Worm (Caenorhabditis elegans): Measurements from ENCODE around the gene M02D8.5.

The M02D8.5 gene

ce11 chrX:8721273-8721672 lies 40.1 kb downstream of the M02D8.5 start:
- TF ChIP-seq B0310.2 (tag; optimal IDR thresholded peaks at IDR 0.05) = no peak
- no peak for TF ChIP-seq hmg-4 (GFP tag; optimal IDR thresholded peaks at IDR 0.05)
- TF ChIP-seq ama-1 (optimal IDR thresholded peaks at IDR 0.05) = no peak
- TF ChIP-seq F13C5.2 (tag; optimal IDR thresholded peaks at IDR 0.05) = no peak
- TF ChIP-seq tbx-37 (GFP tag; conservative IDR thresholded peaks at IDR 0.05) = no peak
- no peak for TF ChIP-seq flt-1 (GFP tag; IDR thresholded peaks at IDR 0.05)
- TF ChIP-seq ets-7 (tag; optimal IDR thresholded peaks at IDR 0.05) = no peak

ce11 chrX:8720658-8721057 lies 40.7 kb downstream of the M02D8.5 start, which contains the start of gene F53A9.9:
Gene F53A9.9 (minus strand): TSS chrX:8720758.
- TF ChIP-seq sea-1 (GFP tag; conservative IDR thresholded peaks at IDR 0.05) = no peak
- TF ChIP-seq ceh-13 (GFP tag; optimal IDR thresholded peaks at IDR 0.05) = no peak
- TF ChIP-seq ets-7 (tag; optimal IDR thresholded peaks at IDR 0.05) = no peak
- no peak for TF ChIP-seq ama-1 (optimal IDR thresholded peaks at IDR 0.05)
- no peak for TF ChIP-seq ceh-36 (tag; optimal IDR thresholded peaks at IDR 0.05)
- TF ChIP-seq tra-4 (tag; optimal IDR thresholded peaks at IDR 0.05) = no peak
- TF ChIP-seq hmg-4 (GFP tag; optimal IDR thresholded peaks at IDR 0.05) = no peak

ce11 chrX:8719888-8720287 lies 41.5 kb downstream of the M02D8.5 start:
- TF ChIP-seq pes-1 (GFP tag; IDR thresholded peaks at IDR 0.05) (no peak), tbx-37 (GFP tag; conservative IDR thresholded peaks at IDR 0.05) (no peak), sea-1 (GFP tag; conservative IDR thresholded peaks at IDR 0.05) (no peak), hnd-1 (tag; optimal IDR thresholded peaks at IDR 0.05) (no peak), ets-7 (tag; optimal IDR thresholded peaks at IDR 0.05) (no peak), ceh-13 (GFP tag; optimal IDR thresholded peaks at IDR 0.05) (no peak), tra-4 (tag; optimal IDR thresholded peaks at IDR 0.05) (no peak), scrt-1 (GFP tag; IDR thresholded peaks at IDR 0.05) (no peak), hmg-4 (GFP tag; optimal IDR thresholded peaks at IDR 0.05) (no peak), ama-1 (optimal IDR thresholded peaks at IDR 0.05) (no peak), tbx-11 (GFP tag; IDR thresholded peaks at IDR 0.05) (no peak), flt-1 (GFP tag; IDR thresholded peaks at IDR 0.05) (no peak), ceh-36 (tag; optimal IDR thresholded peaks at IDR 0.05) (no peak), B0310.2 (tag; optimal IDR thresholded peaks at IDR 0.05) (no peak), F13C5.2 (tag; optimal IDR thresholded peaks at IDR 0.05) (no peak), hmbx-1 (tag; optimal IDR thresholded peaks at IDR 0.05) (no peak)

- TF ChIP-seq F13C5.2 (tag; optimal IDR thresholded peaks at IDR 0.05) (no peak), hmg-4 (GFP tag; optimal IDR thresholded peaks at IDR 0.05) (no peak), ceh-36 (tag; optimal IDR thresholded peaks at IDR 0.05) (no peak)
These were observed 42.5 kb downstream of the M02D8.5 start, which contains the start of gene F53A9.8 for ce11 chrX:8718856-8719255. Gene F53A9.8 (minus strand): TSS chrX:8718904.

ce11 chrX:8718153-8718552 lies 43.2 kb downstream of the M02D8.5 start:
- no peak for TF ChIP-seq ceh-36 (tag; optimal IDR thresholded peaks at IDR 0.05)

ce11 chrX:8716822-8717221 lies 44.6 kb downstream of the M02D8.5 start, which contains the start of gene F53A9.7:
Gene F53A9.7 (minus strand): TSS chrX:8716922.
- TF ChIP-seq aly-1 (tag; optimal IDR thresholded peaks at IDR 0.05) (no peak), ama-1 (optimal IDR thresholded peaks at IDR 0.05) (no peak), tbx-37 (GFP tag; conservative IDR thresholded peaks at IDR 0.05) (no peak), tra-4 (tag; optimal IDR thresholded peaks at IDR 0.05) (no peak), B0310.2 (tag; optimal IDR thresholded peaks at IDR 0.05) (no peak), hnd-1 (tag; optimal IDR thresholded peaks at IDR 0.05) (no peak), hmg-4 (GFP tag; optimal IDR thresholded peaks at IDR 0.05) (no peak), sea-1 (GFP tag; conservative IDR thresholded peaks at IDR 0.05) (no peak), F13C5.2 (tag; optimal IDR thresholded peaks at IDR 0.05) (no peak), ets-7 (tag; optimal IDR thresholded peaks at IDR 0.05) (no peak), scrt-1 (GFP tag; IDR thresholded peaks at IDR 0.05) (no peak), flt-1 (GFP tag; IDR thresholded peaks at IDR 0.05) (no peak), ceh-36 (tag; optimal IDR thresholded peaks at IDR 0.05) (no peak), tbx-11 (GFP tag; IDR thresholded peaks at IDR 0.05) (no peak), hmbx-1 (tag; optimal IDR thresholded peaks at IDR 0.05) (no peak)

- no peak for TF ChIP-seq ceh-13 (GFP tag; optimal IDR thresholded peaks at IDR 0.05)
- no peak for TF ChIP-seq tbx-37 (GFP tag; conservative IDR thresholded peaks at IDR 0.05)
- TF ChIP-seq hnd-1 (tag; optimal IDR thresholded peaks at IDR 0.05) = no peak
- TF ChIP-seq tbx-11 (GFP tag; IDR thresholded peaks at IDR 0.05) = no peak
- TF ChIP-seq B0310.2 (tag; optimal IDR thresholded peaks at IDR 0.05) = no peak
- no peak for TF ChIP-seq sea-1 (GFP tag; conservative IDR thresholded peaks at IDR 0.05)
- TF ChIP-seq scrt-1 (GFP tag; IDR thresholded peaks at IDR 0.05) = no peak
- no peak for TF ChIP-seq ets-7 (tag; optimal IDR thresholded peaks at IDR 0.05)
- TF ChIP-seq hmbx-1 (tag; optimal IDR thresholded peaks at IDR 0.05) = no peak
These were observed 46.6 kb downstream of the M02D8.5 start for ce11 chrX:8714845-8715244.

ce11 chrX:8713754-8714295 lies 47.6 kb downstream of the M02D8.5 start, which contains the start of gene F53A9.6:
Gene F53A9.6 (minus strand): TSS chrX:8713804.
- TF ChIP-seq ets-7 (tag; optimal IDR thresholded peaks at IDR 0.05) (no peak), scrt-1 (GFP tag; IDR thresholded peaks at IDR 0.05) (no peak), sea-1 (GFP tag; conservative IDR thresholded peaks at IDR 0.05) (no peak)

ce11 chrX:8712662-8713061 lies 48.7 kb downstream of the M02D8.5 start:
- TF ChIP-seq flt-1 (GFP tag; IDR thresholded peaks at IDR 0.05) (no peak), hmbx-1 (tag; optimal IDR thresholded peaks at IDR 0.05) (no peak), ama-1 (optimal IDR thresholded peaks at IDR 0.05) (no peak), F13C5.2 (tag; optimal IDR thresholded peaks at IDR 0.05) (no peak), tra-4 (tag; optimal IDR thresholded peaks at IDR 0.05) (no peak)

All from whole organism, early embryonic.